Worm (Caenorhabditis elegans) whole organism, L1 larva: ENCODE results near the gene srv-29.
"Not testable (repeated sequence)": the region's sequence is repeated elsewhere in the genome, so short reads cannot be mapped to it uniquely, and the experiment has no call there.

Experiments used
- alr-1 ChIP-seq: fragments of 200-800 bp; sonication (Bioruptor generic); optimal IDR thresholded peaks from 2 replicates; lab custom pipeline; 2018; ENCODE audit warnings: borderline replicate concordance, mild to moderate bottlenecking, missing genetic modification characterization, missing compliant biosample characterization
- aly-2 ChIP-seq: fragments of 150-350 bp; optimal IDR thresholded peaks from 2 replicates; lab custom pipeline; 2014; ENCODE audit warnings: missing biosample characterization, missing genetic modification characterization
- blmp-1 ChIP-seq: fragments of 150-350 bp; optimal IDR thresholded peaks from 2 replicates; lab custom pipeline; 2014; ENCODE audit warnings: missing biosample characterization, missing genetic modification characterization
- ceh-63 ChIP-seq: fragments of 200-800 bp; sonication (Bioruptor generic); optimal IDR thresholded peaks from 2 replicates; lab custom pipeline; 2018; ENCODE audit warnings: mild to moderate bottlenecking, missing genetic modification characterization, missing compliant biosample characterization
- ceh-88 ChIP-seq: fragments of 200-800 bp; sonication (Bioruptor generic); IDR thresholded peaks from 2 replicates; pipeline ENCODE4 v1.3.6; 2022; ENCODE audit warnings: missing genetic modification characterization, missing compliant biosample characterization
- ceh-90 ChIP-seq: sonication (generic microtip); optimal IDR thresholded peaks from 2 replicates; lab custom pipeline; 2016; ENCODE audit warnings: missing genetic modification characterization, missing compliant biosample characterization
- dpl-1 ChIP-seq, 3 experiments: fragments of 150-350 bp in 2 of 3; sonication (generic microtip) in 1 of 3; optimal IDR thresholded peaks; 2 replicates each; lab custom pipeline; 2014 to 2017; ENCODE audit warnings: missing biosample characterization in 3 of 3, missing genetic modification characterization in 3 of 3, missing genetic modification reagents in 3 of 3
- dsc-1 ChIP-seq: sonication (generic microtip); optimal IDR thresholded peaks from 2 replicates; lab custom pipeline; 2016; ENCODE audit warnings: mild to moderate bottlenecking, missing genetic modification characterization, missing compliant biosample characterization
- efl-1 ChIP-seq, 4 experiments: fragments of 150-350 bp; optimal IDR thresholded peaks in 3 of 4; peaks in 1 of 4; 1 replicate in 1 of 4; 2 replicates in 3 of 4; lab custom pipeline; 2014; ENCODE audit warnings: missing biosample characterization in 2 of 4, missing genetic modification characterization in 2 of 4, missing genetic modification reagents in 2 of 4
- egl-13 ChIP-seq: sonication (generic microtip); optimal IDR thresholded peaks from 2 replicates; lab custom pipeline; 2016; ENCODE audit warnings: missing genotype, missing genetic modification reagents, missing genetic modification characterization, missing compliant biosample characterization
- egl-27 ChIP-seq, 2 experiments: fragments of 150-350 bp in 1 of 2; sonication (generic microtip); optimal IDR thresholded peaks; 3 replicates each; lab custom pipeline; 2017 to 2018; ENCODE audit warnings: missing biosample characterization in 2 of 2, missing genetic modification characterization in 2 of 2, missing genetic modification reagents in 2 of 2
- elt-2 ChIP-seq: sonication (generic microtip); optimal IDR thresholded peaks from 2 replicates; lab custom pipeline; 2016; ENCODE audit warnings: missing genetic modification characterization, mild to moderate bottlenecking, inconsistent platforms, missing compliant biosample characterization, missing genetic modification reagents
- elt-3 ChIP-seq, 6 experiments: fragments of 150-350 bp in 1 of 6; sonication (generic microtip); optimal IDR thresholded peaks; 2 replicates each; lab custom pipeline; 2017 to 2018; ENCODE audit warnings: missing biosample characterization in 6 of 6, missing genetic modification characterization in 6 of 6, inconsistent platforms in 1 of 6
- ets-5 ChIP-seq: fragments of 200-800 bp; sonication (Bioruptor generic); IDR thresholded peaks from 2 replicates; pipeline ENCODE4 v1.3.6; 2022; ENCODE audit warnings: missing genetic modification characterization, missing compliant biosample characterization
- fkh-8 ChIP-seq: sonication (generic microtip); optimal IDR thresholded peaks from 2 replicates; lab custom pipeline; 2016; ENCODE audit warnings: mild to moderate bottlenecking, missing genetic modification characterization, missing compliant biosample characterization
- grh-1 ChIP-seq: fragments of 200-800 bp; sonication (Bioruptor generic); IDR thresholded peaks from 2 replicates; pipeline ENCODE4 v1.3.6; 2022; ENCODE audit warnings: missing genetic modification reagents, missing genetic modification characterization, missing compliant biosample characterization
- isw-1 ChIP-seq: fragments of 200-800 bp; sonication (Bioruptor generic); IDR thresholded peaks from 2 replicates; pipeline ENCODE4 v1.3.6; 2022; ENCODE audit warnings: missing genetic modification characterization, missing compliant biosample characterization
- lin-13 ChIP-seq: fragments of 150-350 bp; optimal IDR thresholded peaks from 2 replicates; lab custom pipeline; 2014; ENCODE audit warnings: missing biosample characterization, missing genetic modification reagents, missing genetic modification characterization
- lin-14 ChIP-seq: fragments of 200-800 bp; sonication (Bioruptor generic); optimal IDR thresholded peaks from 2 replicates; lab custom pipeline; 2018; ENCODE audit warnings: mild to moderate bottlenecking, missing genetic modification characterization, moderate library complexity, missing compliant biosample characterization
- lin-15B ChIP-seq: fragments of 150-350 bp; sonication (generic microtip); optimal IDR thresholded peaks from 3 replicates; lab custom pipeline; 2014; ENCODE audit warnings: missing biosample characterization, missing genetic modification characterization
- lin-35 ChIP-seq, 2 experiments: fragments of 150-350 bp; optimal IDR thresholded peaks; 2 replicates each; lab custom pipeline; 2014; ENCODE audit warnings: missing biosample characterization in 2 of 2, missing genetic modification characterization in 2 of 2, missing genetic modification reagents in 2 of 2
- lin-39 ChIP-seq: fragments of 150-350 bp; optimal IDR thresholded peaks from 2 replicates; lab custom pipeline; 2014; ENCODE audit warnings: missing biosample characterization, missing genetic modification reagents, missing genetic modification characterization
- lsy-2 ChIP-seq, 2 experiments: fragments of 150-350 bp; optimal IDR thresholded peaks; 2 replicates each; lab custom pipeline; 2014; ENCODE audit warnings: missing biosample characterization in 2 of 2, missing genetic modification characterization in 2 of 2
- mdl-1 ChIP-seq, 2 experiments: fragments of 150-350 bp; optimal IDR thresholded peaks; 2 replicates each; lab custom pipeline; 2014 to 2017; ENCODE audit warnings: missing biosample characterization in 2 of 2, missing genetic modification characterization in 2 of 2, inconsistent platforms in 1 of 2
- mef-2 ChIP-seq: fragments of 150-350 bp; optimal IDR thresholded peaks from 2 replicates; lab custom pipeline; 2014; ENCODE audit warnings: missing biosample characterization, missing genetic modification characterization
- nhr-11 ChIP-seq: fragments of 150-350 bp; optimal IDR thresholded peaks from 2 replicates; lab custom pipeline; 2014; ENCODE audit warnings: missing biosample characterization, missing genetic modification characterization
- nhr-19 ChIP-seq: fragments of 200-800 bp; sonication (Bioruptor generic); conservative IDR thresholded peaks from 2 replicates; pipeline ENCODE4 v1.3.6; 2022; ENCODE audit warnings: missing genetic modification characterization, missing compliant biosample characterization
- nhr-20 ChIP-seq: sonication (generic microtip); optimal IDR thresholded peaks from 2 replicates; lab custom pipeline; 2016; ENCODE audit warnings: mild to moderate bottlenecking, missing genetic modification characterization, missing compliant biosample characterization
- nhr-47 ChIP-seq: sonication (generic microtip); optimal IDR thresholded peaks from 2 replicates; lab custom pipeline; 2016; ENCODE audit warnings: mild to moderate bottlenecking, missing genetic modification characterization, moderate library complexity, missing compliant biosample characterization
- nhr-71 ChIP-seq: sonication (generic microtip); optimal IDR thresholded peaks from 2 replicates; lab custom pipeline; 2016; ENCODE audit warnings: mild to moderate bottlenecking, missing genetic modification characterization, moderate library complexity, missing compliant biosample characterization
- nhr-76 ChIP-seq: sonication (generic microtip); optimal IDR thresholded peaks from 2 replicates; lab custom pipeline; 2017; ENCODE audit warnings: missing biosample characterization, missing genetic modification characterization
- nhr-85 ChIP-seq: sonication (generic microtip); peaks from one replicate; lab custom pipeline; 2016; ENCODE audit warnings: missing genetic modification characterization, inconsistent platforms, missing compliant biosample characterization
- pax-3 ChIP-seq: fragments of 200-800 bp; sonication (Bioruptor generic); optimal IDR thresholded peaks from 2 replicates; lab custom pipeline; 2018; ENCODE audit warnings: mild to moderate bottlenecking, missing genetic modification characterization, moderate library complexity, missing compliant biosample characterization
- pqm-1 ChIP-seq: sonication (generic microtip); optimal IDR thresholded peaks from 3 replicates; lab custom pipeline; 2017; ENCODE audit warnings: missing biosample characterization, missing genetic modification characterization
- sox-4 ChIP-seq: sonication (generic microtip); optimal IDR thresholded peaks from 2 replicates; lab custom pipeline; 2016; ENCODE audit warnings: missing genetic modification characterization, missing compliant biosample characterization
- swsn-7 ChIP-seq: sonication (generic microtip); optimal IDR thresholded peaks from 2 replicates; lab custom pipeline; 2016; ENCODE audit warnings: missing genetic modification characterization, missing compliant biosample characterization
- unc-130 ChIP-seq: fragments of 150-350 bp; optimal IDR thresholded peaks from 2 replicates; lab custom pipeline; 2017; ENCODE audit warnings: missing biosample characterization, missing genetic modification characterization, inconsistent platforms
- unc-62 ChIP-seq: fragments of 150-350 bp; optimal IDR thresholded peaks from 2 replicates; lab custom pipeline; 2014; ENCODE audit warnings: missing biosample characterization, missing genetic modification reagents, missing genetic modification characterization
- xbp-1 ChIP-seq: sonication (generic microtip); optimal IDR thresholded peaks from 2 replicates; lab custom pipeline; 2016; ENCODE audit warnings: missing genetic modification characterization, missing compliant biosample characterization

Gene srv-29

DNA sequence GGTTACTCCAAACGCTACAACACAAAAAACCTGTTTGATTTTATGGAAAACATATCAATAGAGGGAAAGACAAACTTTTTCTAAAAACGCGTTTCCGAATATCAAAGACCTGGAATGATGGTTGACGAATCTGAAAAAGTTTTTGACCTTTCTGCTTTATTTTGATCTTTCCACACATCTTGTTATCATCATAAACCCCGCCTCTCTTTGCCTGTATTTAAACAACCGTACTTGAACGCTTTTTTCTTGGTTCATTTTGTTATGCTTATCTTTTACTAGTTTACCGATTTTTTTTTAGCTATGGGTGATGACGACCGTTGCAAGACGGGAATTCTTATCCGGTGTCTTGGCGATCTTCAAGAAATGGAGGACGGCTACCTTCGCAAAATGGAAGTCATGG lies 13.4 kb downstream of the srv-29 start, which contains the start of gene T13A10.2:
T13A10.2 (plus strand) TSS at position 301 of the 400 bp plus-strand sequence.
- not testable (repeated sequence) for TF ChIP-seq pqm-1; lin-39 (tag; lab: Kevin White, UChicago); mef-2 (tag; lab: Kevin White, UChicago)

DNA sequence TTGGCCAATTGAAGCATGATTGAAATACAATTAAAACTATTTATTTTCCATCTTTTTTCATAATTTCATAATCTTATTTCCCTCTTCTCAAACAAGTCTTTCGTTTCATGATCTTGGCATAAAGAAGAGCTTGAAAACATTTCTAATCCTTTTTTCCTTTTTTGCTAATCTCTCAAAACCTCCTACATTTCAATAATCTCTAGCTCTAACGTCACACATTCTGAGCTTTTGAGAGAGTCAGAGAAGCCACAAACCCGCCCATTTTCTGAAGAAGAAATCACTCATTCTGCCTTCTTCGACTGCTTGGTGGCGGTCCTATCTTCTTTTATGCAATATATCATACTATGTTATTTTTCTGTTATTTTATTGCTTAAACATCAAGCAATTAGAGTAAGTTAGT lies 16.8 kb downstream of the srv-29 start, which contains the start of gene F58F9.1:
F58F9.1 (plus strand) TSS at position 251 of the 400 bp plus-strand sequence.
- no peak for TF ChIP-seq ets-5 (GFP tag; lab: Robert Waterston, UW)
- TF ChIP-seq lin-14 (GFP tag; lab: Kevin White, UChicago): peak; percentile 64
- TF ChIP-seq ceh-88 (GFP tag; lab: Robert Waterston, UW): no peak
- TF ChIP-seq egl-27 (tag; optimal IDR thresholded peaks at IDR 0.05; lab: Kevin White, UChicago): no peak
- TF ChIP-seq aly-2 (tag; lab: Kevin White, UChicago): no peak
- TF ChIP-seq lin-13 (GFP tag; lab: Kevin White, UChicago): no peak
- no peak for TF ChIP-seq isw-1 (GFP tag; lab: Robert Waterston, UW)
- TF ChIP-seq unc-62 (GFP tag; lab: Kevin White, UChicago): no peak
- TF ChIP-seq swsn-7: peak; percentile 4
- TF ChIP-seq sox-4: no peak
- TF ChIP-seq ceh-90 (tag; lab: Kevin White, UChicago): no peak
- TF ChIP-seq nhr-47 (tag; lab: Kevin White, UChicago): peak; percentile 29
- TF ChIP-seq xbp-1 (tag; lab: Kevin White, UChicago): no peak
- peak; percentile 37 for TF ChIP-seq dsc-1 (tag; lab: Kevin White, UChicago)
- no peak for TF ChIP-seq elt-2 (tag; lab: Kevin White, UChicago)
- peak; percentile 9 for TF ChIP-seq egl-13 (tag; lab: Kevin White, UChicago)
- TF ChIP-seq unc-130 (tag; lab: Kevin White, UChicago): no peak
- TF ChIP-seq, all 84 proteins: peak for 5

DNA sequence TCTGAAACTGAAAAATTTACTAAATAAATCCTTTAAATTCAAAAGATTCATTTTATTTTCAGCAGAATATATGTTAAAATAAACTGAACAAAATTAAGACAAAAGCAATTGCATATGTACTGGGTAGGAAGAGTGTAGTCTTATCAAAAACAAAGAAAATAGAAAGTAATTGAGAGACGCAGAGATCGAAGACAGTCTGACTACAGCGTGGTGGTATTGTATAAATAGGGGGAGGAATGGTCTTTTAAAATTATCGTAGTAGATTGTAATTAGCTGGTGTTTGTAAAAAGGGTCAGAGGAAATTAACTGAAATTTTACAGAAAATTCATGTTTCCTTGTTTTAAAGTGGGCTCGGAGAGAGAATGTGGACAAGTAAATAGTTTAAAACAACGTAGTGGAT lies 17.9 kb downstream of the srv-29 start, which contains the start of gene acox-3:
acox-3 (minus strand) TSS at position 7 of the 400 bp plus-strand sequence.
- TF ChIP-seq nhr-11 (tag; lab: Kevin White, UChicago): no peak
- no peak for TF ChIP-seq egl-13 (tag; lab: Kevin White, UChicago)
- TF ChIP-seq blmp-1 (tag; lab: Kevin White, UChicago): peak; percentile 43
- peak; percentile 27 for TF ChIP-seq nhr-85
- peak; percentile 54 for TF ChIP-seq elt-2 (tag; lab: Kevin White, UChicago)
- TF ChIP-seq lin-35 (GFP tag; optimal IDR thresholded peaks at IDR 0.05; lab: Kevin White, UChicago): peak in 1 of 2 experiments; percentile 52
- TF ChIP-seq fkh-8 (tag; lab: Kevin White, UChicago): no peak
- TF ChIP-seq nhr-20 (tag; lab: Kevin White, UChicago): peak; percentile 92
- TF ChIP-seq nhr-71 (tag; lab: Kevin White, UChicago): peak; percentile 33
- TF ChIP-seq elt-3 (tag; optimal IDR thresholded peaks at IDR 0.05; lab: Kevin White, UChicago): peak in 2 of 6 experiments; percentile 54 to 55
- peak in 1 of 2 experiments; percentile 7 for TF ChIP-seq lsy-2 (tag; optimal IDR thresholded peaks at IDR 0.05; lab: Kevin White, UChicago)
- TF ChIP-seq alr-1 (tag; lab: Kevin White, UChicago): no peak
- TF ChIP-seq dpl-1 (GFP tag; optimal IDR thresholded peaks at IDR 0.05; lab: Kevin White, UChicago): peak in 1 of 3 experiments; percentile 5

DNA sequence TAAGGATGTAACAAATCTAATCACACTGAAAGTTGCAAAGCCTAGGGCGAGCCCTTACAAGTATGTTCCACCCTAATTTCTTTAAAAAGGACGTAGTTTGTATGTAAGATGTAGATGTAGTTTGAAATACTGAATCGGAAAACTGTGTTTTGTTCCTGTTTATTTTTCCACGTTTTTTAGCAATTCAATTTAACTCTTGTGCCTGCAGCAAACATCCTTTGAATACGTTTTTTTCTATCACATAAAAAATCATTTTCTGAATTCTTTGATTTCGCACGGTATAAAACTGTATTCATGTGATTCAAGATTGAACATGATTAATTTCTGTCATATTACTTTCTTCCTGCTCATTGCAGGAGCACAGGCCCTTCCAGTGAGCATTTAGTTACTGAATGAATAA lies 26.4 kb downstream of the srv-29 start, which contains the start of gene F58F9.9:
F58F9.9 (plus strand) TSS at position 301 of the 400 bp plus-strand sequence.
- TF ChIP-seq nhr-19 (GFP tag; lab: Robert Waterston, UW) (no peak), nhr-76 (no peak), lin-15B (tag; lab: Kevin White, UChicago) (no peak), efl-1 (optimal IDR thresholded peaks at IDR 0.05; lab: Kevin White, UChicago) (no peak), efl-1 (GFP tag; optimal IDR thresholded peaks at IDR 0.05 in 1 of 2; lab: Kevin White, UChicago) (no peak), nhr-47 (tag; lab: Kevin White, UChicago) (no peak), nhr-71 (tag; lab: Kevin White, UChicago) (no peak), mdl-1 (tag; optimal IDR thresholded peaks at IDR 0.05; lab: Kevin White, UChicago) (no peak), grh-1 (GFP tag; lab: Robert Waterston, UW) (no peak), pax-3 (no peak), ceh-63 (GFP tag; lab: Kevin White, UChicago) (no peak)
- TF ChIP-seq, all 84 proteins: peak for 0
